Worm (Caenorhabditis elegans) whole organism, young adult: ENCODE results near the gene vps-33.1.

Experiments
- F22D6.2 ChIP-seq: sonication (generic microtip); optimal IDR thresholded peaks from 2 replicates; lab custom pipeline; 2016; ENCODE audit warnings: mild to moderate bottlenecking, missing genetic modification characterization, missing compliant biosample characterization
- ama-1 ChIP-seq, 3 experiments: fragments of 150-350 bp in 1 of 3; sonication (generic microtip) in 2 of 3; optimal IDR thresholded peaks; 2 replicates each; lab custom pipeline; 2014 to 2018; ENCODE audit warnings: missing biosample characterization in 2 of 3, missing genetic modification characterization in 2 of 3, missing genetic modification reagents in 2 of 3
- ceh-91 ChIP-seq: fragments of 200-800 bp; sonication (Bioruptor generic); IDR thresholded peaks from 2 replicates; pipeline ENCODE4 v1.3.6; 2022; ENCODE audit warnings: missing genetic modification reagents, missing genetic modification characterization, missing compliant biosample characterization
- nfya-1 ChIP-seq: sonication (generic microtip); optimal IDR thresholded peaks from 2 replicates; lab custom pipeline; 2017; ENCODE audit warnings: antibody characterized with exemption, missing compliant biosample characterization, missing genetic modification characterization, borderline replicate concordance; ENCODE audit not compliant: insufficient read depth
- unc-130 ChIP-seq: sonication (generic microtip); optimal IDR thresholded peaks from 2 replicates; lab custom pipeline; 2016; ENCODE audit warnings: missing genetic modification reagents, missing genetic modification characterization, missing compliant biosample characterization

DNA sequence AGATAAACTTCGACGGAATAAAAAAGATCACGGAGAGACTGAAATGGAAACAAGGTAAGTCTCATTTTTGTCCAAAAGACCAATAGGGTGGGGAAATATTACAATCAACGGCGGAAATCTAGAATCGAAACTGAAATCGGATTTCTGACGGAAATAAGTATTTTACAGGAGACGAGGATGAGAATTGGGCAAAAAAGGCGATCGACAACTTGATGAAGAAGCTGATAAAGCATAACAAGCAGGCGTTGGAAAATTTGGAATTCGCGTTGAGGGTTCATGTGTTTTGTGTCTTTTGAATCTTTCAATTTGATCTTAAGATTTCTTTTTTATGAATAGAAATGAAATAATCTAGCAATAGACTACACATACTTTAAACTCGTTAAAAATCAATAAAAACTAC is 49.9 kb downstream of the vps-33.1 start, which contains the start of gene ugtp-1:
- TF ChIP-seq F22D6.2 (tag; lab: Kevin White, UChicago) (no peak), ama-1 (optimal IDR thresholded peaks at IDR 0.05; lab: Kevin White, UChicago) (no peak), ama-1 (GFP tag; optimal IDR thresholded peaks at IDR 0.05; lab: Kevin White, UChicago) (no peak), nfya-1 (tag; lab: Kevin White, UChicago) (no peak), unc-130 (no peak), ceh-91 (GFP tag; lab: Robert Waterston, UW) (no peak)
